Fruit fly (Drosophila melanogaster): ENCODE data around the gene Spn28Da.

Spn28Da gene

DNA sequence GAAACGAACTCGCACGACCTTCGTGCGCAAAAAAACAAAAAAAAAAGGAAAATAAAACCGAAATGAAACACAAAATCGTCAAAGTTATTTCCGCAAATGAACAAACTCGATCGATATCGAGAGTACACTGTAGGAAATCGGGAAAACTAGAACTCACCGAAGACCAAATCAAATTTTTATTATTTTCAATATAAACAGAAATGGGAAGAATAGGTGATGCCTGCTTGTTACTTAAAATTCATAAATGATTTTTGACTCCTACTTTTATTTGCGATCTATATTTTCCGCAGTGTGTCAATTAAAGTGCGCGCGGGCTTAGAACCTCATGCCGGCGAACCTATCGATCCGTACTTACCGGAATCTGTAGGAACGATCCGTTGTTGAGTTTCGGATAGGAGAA is 13.3 kb downstream of the Spn28Da start (continued):
- TF ChIP-seq CG11085 (GFP tag; IDR thresholded peaks at IDR 0.05) (0 out of 2 replicates have a peak, but pooled peaks have one; percentile 6), CG10565 (GFP tag; optimal IDR thresholded peaks at IDR 0.05) (no peak), tgo (GFP tag; IDR thresholded peaks at IDR 0.05) (0 out of 3 replicates have a peak, but pooled peaks have one; percentile 19), da (GFP tag; optimal IDR thresholded peaks at IDR 0.05) (no peak), BEAF-32 (GFP tag; optimal IDR thresholded peaks at IDR 0.05) (no peak), CG2712 (tag; optimal IDR thresholded peaks at IDR 0.05) (peak; percentile 6), ci (GFP tag; IDR thresholded peaks at IDR 0.05) (no peak), esg (GFP tag; conservative IDR thresholded peaks at IDR 0.05) (no peak; the same call in 1 of the 2 replicates), chinmo (GFP tag; IDR thresholded peaks at IDR 0.05; ENCODE audit: partially characterized antibody) (no peak), danr (GFP tag; IDR thresholded peaks at IDR 0.05) (no peak), CG10321 (GFP tag; IDR thresholded peaks at IDR 0.05) (no peak), Ets97D (GFP tag; optimal IDR thresholded peaks at IDR 0.05) (no peak), Six4 (GFP tag; optimal IDR thresholded peaks at IDR 0.05) (no peak), tup (GFP tag; optimal IDR thresholded peaks at IDR 0.05) (no peak), nom (GFP tag; optimal IDR thresholded peaks at IDR 0.05) (no peak), Side (GFP tag; optimal IDR thresholded peaks at IDR 0.05) (no peak), CG2875 (GFP tag; optimal IDR thresholded peaks at IDR 0.05) (no peak), CG2678 (tag; optimal IDR thresholded peaks at IDR 0.05) (peak; percentile 39), CG6683 (GFP tag; optimal IDR thresholded peaks at IDR 0.05) (no peak), zen (tag; optimal IDR thresholded peaks at IDR 0.05) (no peak), CG10209 (GFP tag; optimal IDR thresholded peaks at IDR 0.05) (no peak), gsb-n (tag; optimal IDR thresholded peaks at IDR 0.05) (no peak), CG33557 (GFP tag; optimal IDR thresholded peaks at IDR 0.05) (no peak), CG10979 (tag; optimal IDR thresholded peaks at IDR 0.05) (peak; percentile 14), CG17385 (GFP tag; optimal IDR thresholded peaks at IDR 0.05) (no peak), NfI (GFP tag; optimal IDR thresholded peaks at IDR 0.05) (no peak), CG32772 (GFP tag; IDR thresholded peaks at IDR 0.05) (no peak), trh (GFP tag; optimal IDR thresholded peaks at IDR 0.05) (no peak), prd (optimal IDR thresholded peaks at IDR 0.05) (no peak), prd (GFP tag; IDR thresholded peaks at IDR 0.05) (0 out of 3 replicates have a peak, but pooled peaks have one; percentile 48), Tbp (GFP tag; optimal IDR thresholded peaks at IDR 0.05) (no peak), chif (GFP tag; optimal IDR thresholded peaks at IDR 0.05) (no peak), nau (GFP tag; optimal IDR thresholded peaks at IDR 0.05) (no peak), CG7786 (GFP tag; optimal IDR thresholded peaks at IDR 0.05) (no peak), CG10543 (GFP tag; optimal IDR thresholded peaks at IDR 0.05) (no peak), CG43689 (GFP tag; IDR thresholded peaks at IDR 0.05) (no peak), CG7839 (tag; optimal IDR thresholded peaks at IDR 0.05) (peak; percentile 30), bbx (GFP tag; IDR thresholded peaks at IDR 0.05; ENCODE audit: partially characterized antibody) (no peak), Ssrp (tag; optimal IDR thresholded peaks at IDR 0.05) (no peak), Dbx (GFP tag; IDR thresholded peaks at IDR 0.05) (peak; percentile 54; the same call in 2 of the 3 replicates), CG30020 (tag; optimal IDR thresholded peaks at IDR 0.05) (no peak), chm (GFP tag; IDR thresholded peaks at IDR 0.05) (peak; percentile 34; the same call in 1 of the 2 replicates), hth (optimal IDR thresholded peaks at IDR 0.05) (no peak), Awh (GFP tag; IDR thresholded peaks at IDR 0.05) (no peak), Nf-YB (GFP tag; optimal IDR thresholded peaks at IDR 0.05) (no peak), lbe (GFP tag; optimal IDR thresholded peaks at IDR 0.05) (no peak), h (optimal IDR thresholded peaks at IDR 0.05) (no peak), Scr (GFP tag; IDR thresholded peaks at IDR 0.05; ENCODE audit: partially characterized antibody) (no peak), ewg (GFP tag; optimal IDR thresholded peaks at IDR 0.05) (no peak), sisA (GFP tag; IDR thresholded peaks at IDR 0.05) (0 out of 2 replicates have a peak, but pooled peaks have one; percentile 14), Fer3 (tag; optimal IDR thresholded peaks at IDR 0.05) (peak; percentile 9)

Data from whole organism, embryonic.